Worm (Caenorhabditis elegans) whole organism, L1 larva: ENCODE data around the gene gst-41.
"Not testable (repeated sequence)": the region's sequence is repeated elsewhere in the genome, so short reads cannot be mapped to it uniquely, and the experiment has no call there.

ENCODE experiments used
- alr-1 ChIP-seq: fragments of 200-800 bp; sonication (Bioruptor generic); optimal IDR thresholded peaks from 2 replicates; lab custom pipeline; 2018; ENCODE audit warnings: borderline replicate concordance, mild to moderate bottlenecking, missing genetic modification characterization, missing compliant biosample characterization
- ama-1 ChIP-seq: fragments of 150-350 bp; optimal IDR thresholded peaks from 2 replicates; lab custom pipeline; 2014
- elt-3 ChIP-seq, 6 experiments: fragments of 150-350 bp in 1 of 6; sonication (generic microtip); optimal IDR thresholded peaks; 2 replicates each; lab custom pipeline; 2017 to 2018; ENCODE audit warnings: missing biosample characterization in 6 of 6, missing genetic modification characterization in 6 of 6, inconsistent platforms in 1 of 6
- fos-1 ChIP-seq: fragments of 150-350 bp; optimal IDR thresholded peaks from 2 replicates; lab custom pipeline; 2014; ENCODE audit warnings: missing biosample characterization, missing genetic modification characterization
- jun-1 ChIP-seq: fragments of 150-350 bp; optimal IDR thresholded peaks from 2 replicates; lab custom pipeline; 2014; ENCODE audit warnings: missing biosample characterization, missing genetic modification reagents, missing genetic modification characterization
- lin-13 ChIP-seq: fragments of 150-350 bp; optimal IDR thresholded peaks from 2 replicates; lab custom pipeline; 2014; ENCODE audit warnings: missing biosample characterization, missing genetic modification reagents, missing genetic modification characterization
- mdl-1 ChIP-seq, 2 experiments: fragments of 150-350 bp; optimal IDR thresholded peaks; 2 replicates each; lab custom pipeline; 2014 to 2017; ENCODE audit warnings: missing biosample characterization in 2 of 2, missing genetic modification characterization in 2 of 2, inconsistent platforms in 1 of 2
- nhr-12 ChIP-seq: sonication (generic microtip); optimal IDR thresholded peaks from 2 replicates; lab custom pipeline; 2017; ENCODE audit warnings: missing biosample characterization, missing genetic modification characterization
- nhr-237 ChIP-seq: fragments of 150-350 bp; optimal IDR thresholded peaks from 2 replicates; lab custom pipeline; 2014; ENCODE audit warnings: missing biosample characterization, missing genetic modification characterization
- nhr-90 ChIP-seq: sonication (generic microtip); optimal IDR thresholded peaks from 2 replicates; lab custom pipeline; 2016; ENCODE audit warnings: mild to moderate bottlenecking, missing genetic modification characterization, missing compliant biosample characterization; ENCODE audit not compliant: poor library complexity
- skn-1 ChIP-seq: fragments of 150-350 bp; optimal IDR thresholded peaks from 2 replicates; lab custom pipeline; 2014; ENCODE audit warnings: missing biosample characterization, missing genetic modification characterization
- unc-62 ChIP-seq: fragments of 150-350 bp; optimal IDR thresholded peaks from 2 replicates; lab custom pipeline; 2014; ENCODE audit warnings: missing biosample characterization, missing genetic modification reagents, missing genetic modification characterization
- zip-4 ChIP-seq: fragments of 200-800 bp; sonication (Bioruptor generic); optimal IDR thresholded peaks from 2 replicates; lab custom pipeline; 2018; ENCODE audit warnings: mild to moderate bottlenecking, missing genetic modification characterization, moderate library complexity, missing compliant biosample characterization
- ztf-11 ChIP-seq, 2 experiments: sonication (generic microtip); optimal IDR thresholded peaks; 2 replicates each; lab custom pipeline; 2016 to 2017; ENCODE audit warnings: missing genetic modification characterization in 2 of 2, missing biosample characterization in 1 of 2, missing compliant biosample characterization in 1 of 2

- not testable (repeated sequence) for TF ChIP-seq ztf-11 (tag; optimal IDR thresholded peaks at IDR 0.05; lab: Kevin White, UChicago); ama-1 (lab: Kevin White, UChicago); unc-62 (GFP tag; lab: Kevin White, UChicago); fos-1 (tag; lab: Kevin White, UChicago); lin-13 (GFP tag; lab: Kevin White, UChicago); alr-1 (tag; lab: Kevin White, UChicago); nhr-237 (tag; lab: Kevin White, UChicago); jun-1 (tag; lab: Kevin White, UChicago); nhr-12 (tag; lab: Kevin White, UChicago); mdl-1 (tag; optimal IDR thresholded peaks at IDR 0.05; lab: Kevin White, UChicago); nhr-90 (tag; lab: Kevin White, UChicago); zip-4; skn-1 (tag; lab: Kevin White, UChicago); elt-3 (tag; optimal IDR thresholded peaks at IDR 0.05; lab: Kevin White, UChicago)
Observed at ce11 chrV:7443480-7443879, 44.4 kb upstream of the gst-41 start.
